Fruit fly (Drosophila melanogaster) whole organism, embryonic: ENCODE results near the gene Prat2.
A peak's percentile ranks its signal among the peaks of the same experiment; 100 is the strongest.

ENCODE experiments used
- Atf-2 ChIP-seq: fragments of 200-800 bp; sonication (Bioruptor generic); optimal IDR thresholded peaks from 2 replicates; lab custom pipeline; 2016; ENCODE audit warnings: missing biosample characterization, missing genetic modification characterization
- Atf6 ChIP-seq: fragments of 200-800 bp; sonication (Bioruptor generic); IDR thresholded peaks from 2 replicates; pipeline ENCODE4 v1.3.6; 2022; ENCODE audit warnings: missing biosample characterization, missing genetic modification characterization
- CG10565 ChIP-seq: fragments of 200-800 bp; sonication (Bioruptor generic); optimal IDR thresholded peaks from 3 replicates; lab custom pipeline; 2016; ENCODE audit warnings: missing biosample characterization, mild to moderate bottlenecking, missing genetic modification characterization
- CG11456 ChIP-seq: fragments of 200-800 bp; sonication (Bioruptor generic); IDR thresholded peaks from 3 replicates; pipeline ENCODE4 v1.3.6; 2022; ENCODE audit warnings: missing biosample characterization, missing genetic modification characterization
- CG12219 ChIP-seq: fragments of 200-800 bp; sonication (Bioruptor generic); optimal IDR thresholded peaks from 3 replicates; lab custom pipeline; 2018; ENCODE audit warnings: missing biosample characterization, mild to moderate bottlenecking, missing genetic modification characterization
- CG1602 ChIP-seq: fragments of 200-800 bp; sonication (Bioruptor generic); optimal IDR thresholded peaks from 3 replicates; lab custom pipeline; 2016; ENCODE audit warnings: missing biosample characterization, missing genetic modification characterization
- CG1647 ChIP-seq: fragments of 200-800 bp; sonication (Bioruptor generic); optimal IDR thresholded peaks from 3 replicates; lab custom pipeline; 2016; ENCODE audit warnings: missing biosample characterization, missing genetic modification characterization
- CG17385 ChIP-seq: fragments of 200-800 bp; sonication (Bioruptor generic); optimal IDR thresholded peaks from 3 replicates; lab custom pipeline; 2018; ENCODE audit warnings: missing biosample characterization, mild to moderate bottlenecking, missing genetic modification characterization
- CG2116 ChIP-seq: fragments of 200-800 bp; sonication (Bioruptor generic); optimal IDR thresholded peaks from 3 replicates; lab custom pipeline; 2018; ENCODE audit warnings: missing biosample characterization, mild to moderate bottlenecking, missing genetic modification characterization
- CG2875 ChIP-seq: fragments of 200-800 bp; sonication (Bioruptor generic); optimal IDR thresholded peaks from 2 replicates; lab custom pipeline; 2017; ENCODE audit warnings: missing biosample characterization, mild to moderate bottlenecking, missing genetic modification characterization, missing genetic modification reagents
- CG2889 ChIP-seq: fragments of 200-800 bp; sonication (Bioruptor generic); IDR thresholded peaks from 3 replicates; pipeline ENCODE4 v1.3.6; 2022; ENCODE audit warnings: missing biosample characterization, missing genetic modification characterization
- CG3726 ChIP-seq: fragments of 200-800 bp; sonication (Bioruptor generic); IDR thresholded peaks from 3 replicates; pipeline ENCODE4, ENCODE4 v1.3.6; 2022; ENCODE audit warnings: missing biosample characterization, missing genetic modification characterization
- CG6254 ChIP-seq: fragments of 200-800 bp; sonication (Bioruptor generic); optimal IDR thresholded peaks from 3 replicates; lab custom pipeline; 2017; ENCODE audit warnings: mild to moderate bottlenecking, missing biosample characterization, missing genetic modification reagents, missing genetic modification characterization
- CG7839 ChIP-seq: fragments of 200-800 bp; sonication (Bioruptor generic); optimal IDR thresholded peaks from 3 replicates; lab custom pipeline; 2018; ENCODE audit warnings: missing biosample characterization, mild to moderate bottlenecking, missing genetic modification characterization, moderate library complexity
- CG8359 ChIP-seq: fragments of 200-800 bp; sonication (Bioruptor generic); optimal IDR thresholded peaks from 2 replicates; lab custom pipeline; 2017; ENCODE audit warnings: missing biosample characterization, mild to moderate bottlenecking, missing genetic modification characterization, borderline replicate concordance
- CG8478 ChIP-seq: fragments of >200 bp; optimal IDR thresholded peaks from 2 replicates; lab custom pipeline; 2018
- CHES-1-like ChIP-seq: fragments of 200-800 bp; sonication (Bioruptor generic); optimal IDR thresholded peaks from 2 replicates; lab custom pipeline; 2016; ENCODE audit warnings: missing biosample characterization, missing genetic modification characterization
- CrebB ChIP-seq: fragments of 200-800 bp; sonication (Bioruptor generic); optimal IDR thresholded peaks from 3 replicates; lab custom pipeline; 2018; ENCODE audit warnings: missing biosample characterization, mild to moderate bottlenecking, missing genetic modification characterization
- Deaf1 ChIP-seq: fragments of 200-800 bp; optimal IDR thresholded peaks from 3 replicates; lab custom pipeline; 2019; ENCODE audit warnings: missing biosample characterization, mild to moderate bottlenecking, missing genetic modification characterization, moderate library complexity
- E2f2 ChIP-seq: fragments of 200-800 bp; sonication (Bioruptor generic); IDR thresholded peaks from 2 replicates; pipeline ENCODE4 v1.3.6; 2022; ENCODE audit warnings: missing biosample characterization, missing genetic modification characterization
- HLH3B ChIP-seq: fragments of 200-800 bp; sonication (Bioruptor generic); IDR thresholded peaks from 2 replicates; pipeline ENCODE4 v1.3.6; 2022; ENCODE audit warnings: missing biosample characterization, missing genetic modification characterization
- Hand ChIP-seq: fragments of 200-800 bp; sonication (Bioruptor generic); optimal IDR thresholded peaks from 2 replicates; lab custom pipeline; 2017; ENCODE audit warnings: mild to moderate bottlenecking, missing biosample characterization, missing genetic modification reagents, missing genetic modification characterization
- Jarid2 ChIP-seq: fragments of 200-800 bp; sonication (Bioruptor generic); optimal IDR thresholded peaks from 3 replicates; lab custom pipeline; 2017; ENCODE audit warnings: mild to moderate bottlenecking, missing biosample characterization, missing genetic modification reagents, missing genetic modification characterization
- Lhr ChIP-seq: fragments of 200-800 bp; sonication (Bioruptor generic); optimal IDR thresholded peaks from 3 replicates; lab custom pipeline; 2017; ENCODE audit warnings: mild to moderate bottlenecking, missing biosample characterization, missing genetic modification reagents, missing genetic modification characterization
- Nf-YC ChIP-seq: fragments of 200-800 bp; optimal IDR thresholded peaks from 3 replicates; lab custom pipeline; 2019; ENCODE audit warnings: missing biosample characterization, mild to moderate bottlenecking, missing genetic modification characterization, moderate library complexity
- Six4 ChIP-seq: fragments of 200-800 bp; sonication (Bioruptor generic); optimal IDR thresholded peaks from 2 replicates; lab custom pipeline; 2016; ENCODE audit warnings: missing biosample characterization, missing genetic modification characterization
- Sox102F ChIP-seq: fragments of 200-800 bp; sonication (Bioruptor generic); optimal IDR thresholded peaks from 2 replicates; lab custom pipeline; 2018; ENCODE audit warnings: missing biosample characterization, mild to moderate bottlenecking, missing genetic modification characterization, moderate library complexity
- Vsx1 ChIP-seq: fragments of 200-800 bp; sonication (Bioruptor generic); optimal IDR thresholded peaks from 2 replicates; lab custom pipeline; 2017; ENCODE audit warnings: missing biosample characterization, mild to moderate bottlenecking, missing genetic modification characterization, missing genetic modification reagents
- Xbp1 ChIP-seq: fragments of 200-800 bp; sonication (Bioruptor generic); optimal IDR thresholded peaks from 3 replicates; lab custom pipeline; 2016; ENCODE audit warnings: missing biosample characterization, mild to moderate bottlenecking, missing genetic modification characterization
- Xrp1 ChIP-seq: fragments of 200-800 bp; sonication (Bioruptor generic); IDR thresholded peaks from 2 replicates; pipeline ENCODE4 v1.3.6; 2022; ENCODE audit warnings: missing biosample characterization, missing genetic modification characterization
- ab ChIP-seq: fragments of 200-800 bp; sonication (Bioruptor generic); optimal IDR thresholded peaks from 2 replicates; lab custom pipeline; 2016; ENCODE audit warnings: missing biosample characterization, missing genetic modification characterization
- ac ChIP-seq: fragments of 200-800 bp; sonication (Bioruptor generic); optimal IDR thresholded peaks from 3 replicates; lab custom pipeline; 2017; ENCODE audit warnings: missing biosample characterization, mild to moderate bottlenecking, missing genetic modification characterization
- al ChIP-seq: fragments of 200-800 bp; sonication (Bioruptor generic); IDR thresholded peaks from 2 replicates; pipeline ENCODE4 v1.3.6; 2022; ENCODE audit warnings: missing biosample characterization, missing genetic modification characterization
- ash1 ChIP-seq: fragments of 200-800 bp; sonication (Bioruptor generic); optimal IDR thresholded peaks from 2 replicates; lab custom pipeline; 2018; ENCODE audit warnings: missing biosample characterization, mild to moderate bottlenecking, missing genetic modification characterization
- az2 ChIP-seq: fragments of 200-800 bp; sonication (Bioruptor generic); optimal IDR thresholded peaks from 3 replicates; lab custom pipeline; 2016; ENCODE audit warnings: missing biosample characterization, missing genetic modification characterization
- cg ChIP-seq: fragments of 200-800 bp; sonication (Bioruptor generic); optimal IDR thresholded peaks from 3 replicates; lab custom pipeline; 2019; ENCODE audit warnings: missing biosample characterization, mild to moderate bottlenecking, missing genetic modification characterization, moderate library complexity
- esg ChIP-seq: fragments of 200-800 bp; sonication (Bioruptor generic); conservative IDR thresholded peaks from 2 replicates; pipeline ENCODE4 v1.3.6; 2022; ENCODE audit warnings: missing biosample characterization, missing genetic modification characterization
- gro ChIP-seq: fragments of 200-800 bp; sonication (Bioruptor generic); optimal IDR thresholded peaks from 2 replicates; lab custom pipeline; 2016; ENCODE audit warnings: missing biosample characterization, missing genetic modification characterization
- gsb ChIP-seq: fragments of 200-800 bp; sonication (Bioruptor generic); IDR thresholded peaks from 2 replicates; pipeline ENCODE4 v1.3.6; 2022; ENCODE audit warnings: missing biosample characterization, missing genetic modification characterization
- klu ChIP-seq: fragments of 200-800 bp; sonication (Bioruptor generic); IDR thresholded peaks from 2 replicates; pipeline ENCODE4 v1.3.6; 2022; ENCODE audit warnings: missing biosample characterization, missing genetic modification characterization
- maf-S ChIP-seq: fragments of 200-800 bp; sonication (Bioruptor generic); optimal IDR thresholded peaks from 2 replicates; lab custom pipeline; 2016; ENCODE audit warnings: missing biosample characterization, missing genetic modification characterization
- mirr ChIP-seq: fragments of 200-800 bp; sonication (Bioruptor generic); optimal IDR thresholded peaks from 3 replicates; lab custom pipeline; 2018; ENCODE audit warnings: missing biosample characterization, mild to moderate bottlenecking, missing genetic modification characterization
- nerfin-1 ChIP-seq: fragments of 200-800 bp; sonication (Bioruptor generic); optimal IDR thresholded peaks from 3 replicates; lab custom pipeline; 2019; ENCODE audit warnings: missing biosample characterization, mild to moderate bottlenecking, missing genetic modification characterization, moderate library complexity
- p53 ChIP-seq: fragments of 200-800 bp; sonication (Bioruptor generic); optimal IDR thresholded peaks from 2 replicates; lab custom pipeline; 2016; ENCODE audit warnings: missing biosample characterization, missing genetic modification characterization
- salm ChIP-seq: fragments of 200-800 bp; sonication (Bioruptor generic); optimal IDR thresholded peaks from 2 replicates; lab custom pipeline; 2018; ENCODE audit warnings: missing biosample characterization, mild to moderate bottlenecking, missing genetic modification characterization
- sqz ChIP-seq: fragments of 200-800 bp; sonication (Bioruptor generic); optimal IDR thresholded peaks from 3 replicates; lab custom pipeline; 2018; ENCODE audit warnings: missing biosample characterization, mild to moderate bottlenecking, missing genetic modification characterization
- tgo ChIP-seq: fragments of 200-800 bp; sonication (Bioruptor generic); IDR thresholded peaks from 3 replicates; pipeline ENCODE4 v1.3.6; 2022; ENCODE audit warnings: missing biosample characterization, missing genetic modification characterization
- trh ChIP-seq: fragments of 200-800 bp; sonication (Bioruptor generic); optimal IDR thresholded peaks from 2 replicates; lab custom pipeline; 2016; ENCODE audit warnings: missing biosample characterization, missing genetic modification characterization
- wor ChIP-seq: fragments of 200-800 bp; sonication (Bioruptor generic); IDR thresholded peaks from 2 replicates; pipeline ENCODE4 v1.3.6; 2022; ENCODE audit warnings: missing biosample characterization, missing genetic modification characterization
- zfh1 ChIP-seq: fragments of 200-800 bp; sonication (Bioruptor generic); IDR thresholded peaks from 3 replicates; pipeline ENCODE4 v1.3.6; 2022; ENCODE audit warnings: missing biosample characterization, missing genetic modification characterization

The Prat2 gene

DNA sequence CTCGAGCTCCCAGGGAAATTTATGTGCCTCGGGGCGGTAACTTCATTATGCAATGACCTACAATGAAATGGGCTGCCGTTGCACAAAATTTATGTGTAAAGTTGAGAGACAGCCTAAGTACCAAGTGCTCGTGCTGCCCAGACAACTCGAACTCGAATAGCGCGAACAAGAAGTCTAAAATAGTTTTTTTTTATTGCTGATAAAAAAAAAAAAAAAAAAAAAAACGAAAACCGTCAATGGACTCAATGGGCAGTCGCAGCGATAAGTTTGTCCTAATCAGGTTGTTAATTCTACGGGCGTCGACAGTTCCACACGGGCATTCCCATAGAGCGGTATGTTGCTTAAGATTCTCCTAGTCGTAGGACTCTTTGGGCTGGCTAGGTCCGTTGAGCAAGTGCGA lies 17.9 kb upstream of the Prat2 start, which contains the start of gene CG14820:
Gene CG14820, plus strand, starts transcription at position 301 of the 400 bp plus-strand sequence.
- no peak for TF ChIP-seq CG10565
- TF ChIP-seq E2f2 (GFP tag; lab: Robert Waterston, UW): no peak
- TF ChIP-seq ab (GFP tag; lab: Kevin White, UChicago): no peak
- TF ChIP-seq sqz (GFP tag; lab: Kevin White, UChicago): no peak
- no peak for TF ChIP-seq CG2116
- no peak for TF ChIP-seq Deaf1 (tag; lab: Kevin White, UChicago)
- no peak for TF ChIP-seq ac
- TF ChIP-seq CG11456 (GFP tag; lab: Robert Waterston, UW): no peak
- no peak for TF ChIP-seq p53
- no peak for TF ChIP-seq CG6254 (GFP tag; lab: Kevin White, UChicago)
- no peak for TF ChIP-seq Xrp1 (GFP tag; lab: Robert Waterston, UW)
- no peak for TF ChIP-seq Jarid2 (GFP tag; lab: Kevin White, UChicago)
- no peak for TF ChIP-seq al (GFP tag; lab: Robert Waterston, UW)
- TF ChIP-seq CG7839 (tag; lab: Kevin White, UChicago): no peak
- no peak for TF ChIP-seq zfh1 (GFP tag; lab: Robert Waterston, UW)
- TF ChIP-seq gsb (GFP tag; lab: Robert Waterston, UW): no peak
- no peak for TF ChIP-seq Hand (GFP tag; lab: Kevin White, UChicago)

DNA sequence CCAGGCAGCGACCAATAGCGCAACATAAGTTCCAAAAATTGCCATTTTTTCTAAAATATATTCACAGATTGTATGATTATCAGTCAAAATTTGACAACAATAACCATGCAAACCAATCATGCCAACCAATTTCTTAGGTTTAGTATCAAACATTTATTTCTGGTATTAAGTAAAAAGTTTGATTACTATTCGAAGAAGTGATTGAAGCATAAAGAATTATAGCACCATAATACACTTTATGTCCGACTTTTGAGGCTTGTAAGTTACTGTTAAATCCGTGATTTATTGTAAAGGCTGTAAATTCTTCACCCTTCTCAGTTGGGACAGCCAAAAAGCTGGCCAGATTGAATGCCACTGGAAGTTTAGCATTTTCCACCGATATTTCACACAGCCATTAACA lies 17.2 kb upstream of the Prat2 start, which contains the start of gene CG45413:
Gene CG45413, minus strand, starts transcription at position 101 of the 400 bp plus-strand sequence.
- TF ChIP-seq Lhr (GFP tag; lab: Kevin White, UChicago) (no peak), HLH3B (no peak), salm (tag; lab: Kevin White, UChicago) (no peak), nerfin-1 (tag; lab: Kevin White, UChicago) (no peak), klu (GFP tag; lab: Robert Waterston, UW) (no peak), CG1602 (GFP tag; lab: Kevin White, UChicago) (no peak)

DNA sequence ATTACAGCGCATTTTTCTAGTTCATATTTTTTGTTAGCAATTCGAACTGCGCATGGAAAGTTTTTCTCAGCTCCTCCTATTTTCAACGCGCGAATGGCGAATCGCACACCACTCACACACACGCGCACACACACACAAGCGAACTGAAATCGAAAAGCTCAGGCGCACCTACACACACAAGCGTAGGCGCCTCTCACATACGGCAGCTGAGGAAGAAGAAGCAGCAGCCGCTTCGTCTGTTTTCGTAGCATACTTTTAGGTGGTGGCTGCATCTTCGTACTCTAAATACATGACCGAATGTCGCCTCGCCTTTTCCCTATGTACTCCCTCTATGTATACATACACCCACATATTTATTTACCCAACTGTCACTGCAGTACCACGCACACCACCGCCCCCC lies 11.2 kb upstream of the Prat2 start:
- TF ChIP-seq ash1 (GFP tag; lab: Kevin White, UChicago) (no peak), CG1602 (GFP tag; lab: Kevin White, UChicago) (no peak), Xbp1 (GFP tag; lab: Kevin White, UChicago) (no peak), CG17385 (GFP tag; lab: Kevin White, UChicago) (peak; percentile 87), CG1647 (GFP tag; lab: Kevin White, UChicago) (no peak), cg (GFP tag; lab: Kevin White, UChicago) (peak; percentile 79), CHES-1-like (GFP tag; lab: Kevin White, UChicago) (no peak), gro (GFP tag; lab: Kevin White, UChicago) (no peak), maf-S (no peak), mirr (no peak), trh (GFP tag; lab: Kevin White, UChicago) (no peak), az2 (GFP tag; lab: Kevin White, UChicago) (no peak), CG2875 (no peak), wor (GFP tag; lab: Robert Waterston, UW) (no peak), Vsx1 (no peak), CG12219 (no peak), Atf-2 (GFP tag; lab: Kevin White, UChicago) (no peak), Nf-YC (tag; lab: Kevin White, UChicago) (peak; percentile 79), CG8478 (lab: Kevin White, UChicago) (peak; percentile 11), CrebB (tag; lab: Kevin White, UChicago) (no peak), CG3726 (no peak), CG8359 (no peak), CG2889 (GFP tag; lab: Robert Waterston, UW) (no peak), Atf6 (GFP tag; lab: Robert Waterston, UW) (no peak), tgo (GFP tag; lab: Robert Waterston, UW) (no peak), Sox102F (GFP tag; lab: Kevin White, UChicago) (no peak), Six4 (GFP tag; lab: Kevin White, UChicago) (no peak), esg (GFP tag; lab: Robert Waterston, UW) (no peak)
